Worm (Caenorhabditis elegans) whole organism, L2 larva: ENCODE results near the gene srh-200.

ENCODE experiments used
- mab-5 ChIP-seq: fragments of 150-350 bp; optimal IDR thresholded peaks from 2 replicates; lab custom pipeline; 2014; ENCODE audit warnings: missing biosample characterization, missing genetic modification characterization
- nhr-12 ChIP-seq: fragments of 150-350 bp; optimal IDR thresholded peaks from 2 replicates; lab custom pipeline; 2014; ENCODE audit warnings: missing biosample characterization, missing genetic modification characterization
- nhr-21 ChIP-seq: fragments of 150-350 bp; optimal IDR thresholded peaks from 2 replicates; lab custom pipeline; 2014; ENCODE audit warnings: missing biosample characterization, missing genetic modification characterization
- ztf-4 ChIP-seq: fragments of 150-350 bp; optimal IDR thresholded peaks from 2 replicates; lab custom pipeline; 2014; ENCODE audit warnings: missing biosample characterization, missing genetic modification characterization

ce11 chrV:7645454-7645853, 8.0 kb downstream of the srh-200 start, which contains the start of gene str-47:
- TF ChIP-seq ztf-4 (tag; lab: Kevin White, UChicago) = no peak
- no peak for TF ChIP-seq nhr-12 (tag; lab: Kevin White, UChicago)
- no peak for TF ChIP-seq mab-5 (tag; lab: Kevin White, UChicago)
- no peak for TF ChIP-seq nhr-21 (tag; lab: Kevin White, UChicago)
